Worm (Caenorhabditis elegans) whole organism, late embryonic: Measurements from ENCODE around the gene cpr-9.

ENCODE experiments used
- F13H6.1 ChIP-seq: sonication (generic microtip); optimal IDR thresholded peaks from 2 replicates; lab custom pipeline; 2016; ENCODE audit warnings: missing genetic modification characterization, missing compliant biosample characterization
- ceh-18 ChIP-seq: sonication (generic microtip); optimal IDR thresholded peaks from 2 replicates; lab custom pipeline; 2016; ENCODE audit warnings: missing genetic modification characterization, missing compliant biosample characterization
- ceh-45 ChIP-seq: fragments of 200-800 bp; sonication (Bioruptor generic); IDR thresholded peaks from 2 replicates; pipeline ENCODE4 v1.3.6; 2022; ENCODE audit warnings: missing genetic modification reagents, missing genetic modification characterization, missing compliant biosample characterization
- ceh-6 ChIP-seq: fragments of 200-800 bp; sonication (Bioruptor generic); optimal IDR thresholded peaks from 2 replicates; lab custom pipeline; 2018; ENCODE audit warnings: mild to moderate bottlenecking, missing genetic modification characterization, missing compliant biosample characterization
- elt-2 ChIP-seq: sonication (generic microtip); optimal IDR thresholded peaks from 2 replicates; lab custom pipeline; 2016; ENCODE audit warnings: missing genetic modification reagents, missing genetic modification characterization, missing compliant biosample characterization
- ets-4 ChIP-seq: sonication (generic microtip); optimal IDR thresholded peaks from 2 replicates; lab custom pipeline; 2016; ENCODE audit warnings: missing genetic modification characterization, missing compliant biosample characterization
- gmeb-2 ChIP-seq: sonication (generic microtip); optimal IDR thresholded peaks from 2 replicates; lab custom pipeline; 2016; ENCODE audit warnings: missing genetic modification characterization, inconsistent platforms, missing compliant biosample characterization
- madf-2 ChIP-seq: sonication (generic microtip); optimal IDR thresholded peaks from 2 replicates; lab custom pipeline; 2017; ENCODE audit warnings: missing genetic modification characterization, missing compliant biosample characterization
- nhr-11 ChIP-seq: fragments of 150-350 bp; optimal IDR thresholded peaks from 2 replicates; lab custom pipeline; 2014; ENCODE audit warnings: missing biosample characterization, missing genetic modification characterization
- pha-2 ChIP-seq: sonication (generic microtip); optimal IDR thresholded peaks from 2 replicates; lab custom pipeline; 2017; ENCODE audit warnings: mild to moderate bottlenecking, missing genetic modification characterization, missing compliant biosample characterization
- pha-4 ChIP-seq: fragments of 150-350 bp; optimal IDR thresholded peaks from 2 replicates; lab custom pipeline; 2018; ENCODE audit warnings: missing biosample characterization, missing genetic modification reagents, missing genetic modification characterization
- rnt-1 ChIP-seq: sonication (generic microtip); optimal IDR thresholded peaks from 2 replicates; lab custom pipeline; 2016; ENCODE audit warnings: missing genetic modification characterization, missing compliant biosample characterization
- tbx-7 ChIP-seq: sonication (generic microtip); optimal IDR thresholded peaks from 2 replicates; lab custom pipeline; 2016; ENCODE audit warnings: missing genotype, missing genetic modification characterization, missing compliant biosample characterization
- zip-5 ChIP-seq: sonication (generic microtip); optimal IDR thresholded peaks from 2 replicates; lab custom pipeline; 2016; ENCODE audit warnings: missing genetic modification characterization, missing compliant biosample characterization

- TF ChIP-seq pha-4 (tag; lab: Kevin White, UChicago) (no peak), ceh-18 (no peak), ceh-45 (GFP tag; lab: Robert Waterston, UW) (no peak), gmeb-2 (tag; lab: Kevin White, UChicago) (no peak), ceh-6 (GFP tag; lab: Kevin White, UChicago) (no peak), ets-4 (tag; lab: Kevin White, UChicago) (no peak), madf-2 (tag; lab: Kevin White, UChicago) (no peak), elt-2 (tag; lab: Kevin White, UChicago) (no peak), pha-2 (tag; lab: Kevin White, UChicago) (no peak), tbx-7 (tag; lab: Kevin White, UChicago) (no peak), F13H6.1 (tag; lab: Kevin White, UChicago) (no peak), rnt-1 (tag; lab: Kevin White, UChicago) (no peak), nhr-11 (tag; lab: Kevin White, UChicago) (no peak), zip-5 (tag; lab: Kevin White, UChicago) (no peak)
Measured at ce11 chrV:12011686-12012085, 8.8 kb downstream of the cpr-9 start.
